Worm (Caenorhabditis elegans): ENCODE results near the gene F58B4.2.

F58B4.2 gene

ce11 chrV:10897106-10897171, 21.3 kb downstream of the F58B4.2 start, which contains the start of gene sec-61.G:
sec-61.G (minus strand) TSS chrV:10897143.
- TF ChIP-seq hlh-12 (tag; optimal IDR thresholded peaks at IDR 0.05) (no peak), hrde-1 (tag; optimal IDR thresholded peaks at IDR 0.05; ENCODE audit: borderline replicate concordance) (no peak), ztf-28 (GFP tag; IDR thresholded peaks at IDR 0.05) (no peak), unc-62 (GFP tag; optimal IDR thresholded peaks at IDR 0.05) (no peak), Y53G8AR.9 (GFP tag; conservative IDR thresholded peaks at IDR 0.05) (no peak), die-1 (tag; optimal IDR thresholded peaks at IDR 0.05) (no peak), C06A6.2 (GFP tag; conservative IDR thresholded peaks at IDR 0.05) (no peak), chd-7 (tag; optimal IDR thresholded peaks at IDR 0.05) (no peak), rpc-1 (optimal IDR thresholded peaks at IDR 0.05) (no peak), rpc-1 (tag; optimal IDR thresholded peaks at IDR 0.05) (no peak), D2030.7 (GFP tag; IDR thresholded peaks at IDR 0.05) (no peak), madf-3 (GFP tag; IDR thresholded peaks at IDR 0.05) (no peak), tlf-1 (GFP tag; optimal IDR thresholded peaks at IDR 0.05) (no peak), lsl-1 (GFP tag; optimal IDR thresholded peaks at IDR 0.05) (no peak), hmg-20 (GFP tag; IDR thresholded peaks at IDR 0.05) (no peak), efl-1 (GFP tag; optimal IDR thresholded peaks at IDR 0.05) (no peak), let-526 (GFP tag; IDR thresholded peaks at IDR 0.05) (no peak)

ce11 chrV:10896706-10897105, 21.6 kb downstream of the F58B4.2 start:
- TF ChIP-seq dox-1 (GFP tag; IDR thresholded peaks at IDR 0.05) (no peak), ceh-58 (GFP tag; IDR thresholded peaks at IDR 0.05) (0 out of 2 replicates have a peak, but pooled peaks have one; percentile 5), Y56A3A.18 (GFP tag; IDR thresholded peaks at IDR 0.05) (0 out of 2 replicates have a peak, but pooled peaks have one; percentile 10)

ce11 chrV:10896295-10896694, 22.0 kb downstream of the F58B4.2 start, which contains the start of gene F32D8.13:
F32D8.13 (minus strand) TSS chrV:10896543.
- TF ChIP-seq Y56A3A.18 (GFP tag; IDR thresholded peaks at IDR 0.05), result 0 out of 2 replicates have a peak, but pooled peaks have one; percentile 33
- TF ChIP-seq snpc-1.1 (tag; optimal IDR thresholded peaks at IDR 0.05; ENCODE audit: insufficient read depth), result no peak
- TF ChIP-seq F55B11.4 (tag; optimal IDR thresholded peaks at IDR 0.05; ENCODE audit: borderline replicate concordance, insufficient read depth), result no peak
- no peak for TF ChIP-seq madf-8 (GFP tag; conservative IDR thresholded peaks at IDR 0.05)
- TF ChIP-seq zfh-2 (GFP tag; conservative IDR thresholded peaks at IDR 0.05), result no peak
- TF ChIP-seq dpl-1 (GFP tag; optimal IDR thresholded peaks at IDR 0.05), result no peak
- TF ChIP-seq mes-4 (tag; optimal IDR thresholded peaks at IDR 0.05), result no peak
- TF ChIP-seq madf-10 (tag; optimal IDR thresholded peaks at IDR 0.05), result no peak
- TF ChIP-seq F52B5.7 (tag; optimal IDR thresholded peaks at IDR 0.05), result no peak
- TF ChIP-seq unc-62 (GFP tag; optimal IDR thresholded peaks at IDR 0.05), result no peak
- TF ChIP-seq nfya-2 (GFP tag; IDR thresholded peaks at IDR 0.05), result no peak
- TF ChIP-seq F57C9.4 (tag; optimal IDR thresholded peaks at IDR 0.05), result no peak
- TF ChIP-seq ztf-26 (tag; optimal IDR thresholded peaks at IDR 0.05), result no peak
- TF ChIP-seq let-607 (tag; optimal IDR thresholded peaks at IDR 0.05), result peak in 1 of 2 experiments; percentile 40
- TF ChIP-seq B0336.3 (GFP tag; IDR thresholded peaks at IDR 0.05), result 0 out of 2 replicates have a peak, but pooled peaks have one; percentile 26
- no peak for TF ChIP-seq hmg-20 (GFP tag; IDR thresholded peaks at IDR 0.05)
- no peak for TF ChIP-seq C06A6.2 (GFP tag; conservative IDR thresholded peaks at IDR 0.05)
- TF ChIP-seq ama-1 (optimal IDR thresholded peaks at IDR 0.05), result peak; percentile 58
- TF ChIP-seq ama-1 (GFP tag; optimal IDR thresholded peaks at IDR 0.05), result no peak
- TF ChIP-seq attf-5 (GFP tag; optimal IDR thresholded peaks at IDR 0.05), result no peak
- TF ChIP-seq rcor-1 (GFP tag; IDR thresholded peaks at IDR 0.05), result no peak
- TF ChIP-seq nhr-179 (tag; optimal IDR thresholded peaks at IDR 0.05), result no peak
- TF ChIP-seq madf-3 (GFP tag; IDR thresholded peaks at IDR 0.05), result 0 out of 2 replicates have a peak, but pooled peaks have one; percentile 3
- no peak for TF ChIP-seq mcd-1 (GFP tag; IDR thresholded peaks at IDR 0.05)
- no peak for TF ChIP-seq ztf-28 (GFP tag; IDR thresholded peaks at IDR 0.05)
- peak; percentile 7 for TF ChIP-seq atf-7 (tag; optimal IDR thresholded peaks at IDR 0.05)
- no peak for TF ChIP-seq somi-1 (GFP tag; optimal IDR thresholded peaks at IDR 0.05)
- TF ChIP-seq attf-6 (GFP tag; IDR thresholded peaks at IDR 0.05), result 0 out of 2 replicates have a peak, but pooled peaks have one; percentile 41
- TF ChIP-seq chd-7 (tag; optimal IDR thresholded peaks at IDR 0.05), result no peak
- TF ChIP-seq ekl-4 (GFP tag; IDR thresholded peaks at IDR 0.05), result no peak
- TF ChIP-seq nhr-90 (tag; optimal IDR thresholded peaks at IDR 0.05), result no peak
